Worm (Caenorhabditis elegans) whole organism, L4 larva: ENCODE results near the gene fbxa-54.

Experiments used
- D1046.2 ChIP-seq: fragments of 200-800 bp; sonication (Bioruptor generic); IDR thresholded peaks from 2 replicates; pipeline ENCODE4 v1.3.6; 2022; ENCODE audit warnings: missing genetic modification characterization, missing compliant biosample characterization
- F26F4.8 ChIP-seq: fragments of 200-800 bp; sonication (Bioruptor generic); conservative IDR thresholded peaks from 2 replicates; pipeline ENCODE4 v1.3.6; 2022; ENCODE audit warnings: missing genetic modification characterization, missing compliant biosample characterization
- F49E8.2 ChIP-seq: sonication (generic microtip); optimal IDR thresholded peaks from 2 replicates; lab custom pipeline; 2016; ENCODE audit warnings: missing compliant biosample characterization, mild to moderate bottlenecking, missing genetic modification characterization, borderline replicate concordance
- R02D3.7 ChIP-seq: fragments of 150-350 bp; sonication (generic microtip); optimal IDR thresholded peaks from 3 replicates; lab custom pipeline; 2014; ENCODE audit warnings: missing biosample characterization, missing genetic modification characterization
- T20F7.1 ChIP-seq: fragments of 200-800 bp; sonication (Bioruptor generic); optimal IDR thresholded peaks from 2 replicates; lab custom pipeline; 2018; ENCODE audit warnings: mild to moderate bottlenecking, missing genetic modification characterization, missing compliant biosample characterization
- Y105C5A.15 ChIP-seq: fragments of 200-800 bp; sonication (Bioruptor generic); IDR thresholded peaks from 2 replicates; pipeline ENCODE4 v1.3.6; 2022; ENCODE audit warnings: missing genetic modification characterization, missing compliant biosample characterization
- Y48G9A.11 ChIP-seq: fragments of 200-800 bp; sonication (Bioruptor generic); IDR thresholded peaks from 2 replicates; pipeline ENCODE4 v1.3.6; 2022; ENCODE audit warnings: missing genetic modification reagents, missing genetic modification characterization, missing compliant biosample characterization
- ZK546.5 ChIP-seq, 2 experiments: sonication (generic microtip); optimal IDR thresholded peaks; 2 replicates each; lab custom pipeline; 2017; ENCODE audit warnings: missing biosample characterization in 2 of 2, missing genetic modification characterization in 2 of 2
- aly-2 ChIP-seq: sonication (generic microtip); optimal IDR thresholded peaks from 2 replicates; lab custom pipeline; 2018; ENCODE audit warnings: missing biosample characterization, missing genetic modification characterization
- arid-1 ChIP-seq: fragments of 200-800 bp; sonication (Bioruptor generic); conservative IDR thresholded peaks from 2 replicates; pipeline ENCODE4 v1.3.6; 2022; ENCODE audit warnings: missing genetic modification reagents, missing genetic modification characterization, missing compliant biosample characterization
- ceh-44 ChIP-seq: fragments of 200-800 bp; sonication (Bioruptor generic); IDR thresholded peaks from 2 replicates; pipeline ENCODE4 v1.3.6; 2022; ENCODE audit warnings: missing genetic modification reagents, missing genetic modification characterization, missing compliant biosample characterization
- ces-1 ChIP-seq: fragments of 150-350 bp; sonication (generic microtip); optimal IDR thresholded peaks from 4 replicates; lab custom pipeline; 2014; ENCODE audit warnings: missing biosample characterization, missing genetic modification reagents, missing genetic modification characterization
- daf-12 ChIP-seq: fragments of 150-350 bp; optimal IDR thresholded peaks from 2 replicates; lab custom pipeline; 2014; ENCODE audit warnings: missing biosample characterization, missing genetic modification reagents, missing genetic modification characterization
- daf-19 ChIP-seq: fragments of 200-800 bp; sonication (Bioruptor generic); conservative IDR thresholded peaks from 2 replicates; pipeline ENCODE4 v1.3.6; 2022; ENCODE audit warnings: missing genetic modification characterization, missing compliant biosample characterization
- dmd-6 ChIP-seq: fragments of 200-800 bp; sonication (Bioruptor generic); IDR thresholded peaks from 2 replicates; pipeline ENCODE4 v1.3.6; 2022; ENCODE audit warnings: missing genetic modification reagents, missing genetic modification characterization, missing compliant biosample characterization
- dmd-9 ChIP-seq: fragments of 200-800 bp; sonication (Bioruptor generic); IDR thresholded peaks from 2 replicates; pipeline ENCODE4 v1.3.6; 2022; ENCODE audit warnings: missing genetic modification reagents, missing genetic modification characterization, missing compliant biosample characterization
- duxl-1 ChIP-seq: sonication (generic microtip); optimal IDR thresholded peaks from 2 replicates; lab custom pipeline; 2016; ENCODE audit warnings: mild to moderate bottlenecking, missing genetic modification characterization, moderate library complexity, missing compliant biosample characterization; ENCODE audit not compliant: poor library complexity
- dve-1 ChIP-seq: sonication (generic microtip); optimal IDR thresholded peaks from 2 replicates; lab custom pipeline; 2017; ENCODE audit warnings: antibody characterized with exemption, mild to moderate bottlenecking, missing genetic modification characterization, missing compliant biosample characterization; ENCODE audit not compliant: insufficient read depth
- egl-27 ChIP-seq: sonication (generic microtip); optimal IDR thresholded peaks from 3 replicates; lab custom pipeline; 2017; ENCODE audit warnings: missing biosample characterization, missing genetic modification reagents, missing genetic modification characterization
- fkh-10 ChIP-seq: fragments of 150-350 bp; optimal IDR thresholded peaks from 2 replicates; lab custom pipeline; 2014; ENCODE audit warnings: missing biosample characterization, missing genetic modification reagents, missing genetic modification characterization
- hif-1 ChIP-seq, 2 experiments: sonication (generic microtip); optimal IDR thresholded peaks; 2 replicates each; lab custom pipeline; 2016 to 2017; ENCODE audit warnings: missing compliant biosample characterization in 2 of 2, missing genetic modification characterization in 2 of 2, missing genetic modification reagents in 2 of 2, missing genotype in 2 of 2, mild to moderate bottlenecking in 1 of 2
- hlh-11 ChIP-seq: fragments of 200-800 bp; sonication (Bioruptor generic); optimal IDR thresholded peaks from 2 replicates; lab custom pipeline; 2018; ENCODE audit warnings: mild to moderate bottlenecking, missing genetic modification characterization, missing compliant biosample characterization
- hlh-30 ChIP-seq: sonication (generic microtip); optimal IDR thresholded peaks from 2 replicates; lab custom pipeline; 2017; ENCODE audit warnings: antibody characterized with exemption, mild to moderate bottlenecking, missing genetic modification characterization, missing compliant biosample characterization; ENCODE audit not compliant: insufficient read depth
- hmg-1.1 ChIP-seq: fragments of 200-800 bp; sonication (Bioruptor generic); IDR thresholded peaks from 2 replicates; pipeline ENCODE4 v1.3.6; 2022; ENCODE audit warnings: missing genetic modification reagents, missing genetic modification characterization, missing compliant biosample characterization
- jun-1 ChIP-seq: fragments of 150-350 bp; optimal IDR thresholded peaks from 2 replicates; lab custom pipeline; 2014; ENCODE audit warnings: missing biosample characterization, missing genetic modification reagents, missing genetic modification characterization
- lin-13 ChIP-seq: fragments of 150-350 bp; optimal IDR thresholded peaks from 2 replicates; lab custom pipeline; 2014; ENCODE audit warnings: missing biosample characterization, missing genetic modification reagents, missing genetic modification characterization
- lin-29 ChIP-seq: fragments of 200-800 bp; sonication (Bioruptor generic); IDR thresholded peaks from 2 replicates; pipeline ENCODE4 v1.3.6; 2022; ENCODE audit warnings: missing genetic modification reagents, missing genetic modification characterization, missing compliant biosample characterization
- lin-38 ChIP-seq: fragments of 200-800 bp; sonication (Bioruptor generic); IDR thresholded peaks from 2 replicates; pipeline ENCODE4 v1.3.6; 2022; ENCODE audit warnings: missing genetic modification reagents, missing genetic modification characterization, missing compliant biosample characterization
- lir-3 ChIP-seq: sonication (generic microtip); optimal IDR thresholded peaks from 2 replicates; lab custom pipeline; 2016; ENCODE audit warnings: mild to moderate bottlenecking, missing genetic modification characterization, missing compliant biosample characterization
- madf-5 ChIP-seq, 2 experiments: fragments of 200-800 bp; sonication (Bioruptor generic); IDR thresholded peaks; 2 replicates each; pipeline ENCODE4 v1.3.6; 2022; ENCODE audit warnings: missing compliant biosample characterization in 2 of 2, missing genetic modification characterization in 2 of 2
- nhr-111 ChIP-seq: fragments of 200-800 bp; sonication (Bioruptor generic); optimal IDR thresholded peaks from 2 replicates; lab custom pipeline; 2018; ENCODE audit warnings: mild to moderate bottlenecking, missing genetic modification characterization, missing compliant biosample characterization
- nhr-237 ChIP-seq: sonication (generic microtip); optimal IDR thresholded peaks from 2 replicates; lab custom pipeline; 2017; ENCODE audit warnings: missing biosample characterization, missing genetic modification characterization
- nhr-25 ChIP-seq: sonication (generic microtip); optimal IDR thresholded peaks from 2 replicates; lab custom pipeline; 2017; ENCODE audit warnings: missing genetic modification characterization, mild to moderate bottlenecking, missing compliant biosample characterization, antibody characterized with exemption, moderate library complexity, borderline replicate concordance; ENCODE audit not compliant: insufficient read depth
- nhr-28 ChIP-seq: fragments of 150-350 bp; optimal IDR thresholded peaks from 2 replicates; lab custom pipeline; 2014; ENCODE audit warnings: missing biosample characterization, missing genetic modification characterization
- nhr-76 ChIP-seq: fragments of 150-350 bp; optimal IDR thresholded peaks from 2 replicates; lab custom pipeline; 2014; ENCODE audit warnings: missing biosample characterization, missing genetic modification characterization
- nhr-77 ChIP-seq: fragments of 150-350 bp; optimal IDR thresholded peaks from 2 replicates; lab custom pipeline; 2014; ENCODE audit warnings: missing biosample characterization, missing genetic modification characterization
- pha-4 ChIP-seq, 2 experiments: fragments of 150-350 bp in 1 of 2; fragments of 200-800 bp in 1 of 2; sonication (Bioruptor generic) in 1 of 2; IDR thresholded peaks in 1 of 2; optimal IDR thresholded peaks in 1 of 2; 2 replicates each; pipeline versions ENCODE4 v1.3.6 to Lab custom; 2014 to 2022; ENCODE audit warnings: missing genetic modification characterization in 2 of 2, missing genetic modification reagents in 2 of 2, missing biosample characterization in 1 of 2, missing compliant biosample characterization in 1 of 2
- php-3 ChIP-seq: fragments of 200-800 bp; sonication (Bioruptor generic); IDR thresholded peaks from 2 replicates; pipeline ENCODE4 v1.3.6; 2022; ENCODE audit warnings: missing genetic modification reagents, missing genetic modification characterization, missing compliant biosample characterization
- pqm-1 ChIP-seq: sonication (generic microtip); optimal IDR thresholded peaks from 2 replicates; lab custom pipeline; 2017; ENCODE audit warnings: missing biosample characterization, missing genetic modification characterization
- saeg-2 ChIP-seq: fragments of 200-800 bp; sonication (Bioruptor generic); IDR thresholded peaks from 2 replicates; pipeline ENCODE4 v1.3.6; 2022; ENCODE audit warnings: missing genetic modification reagents, missing genetic modification characterization, missing compliant biosample characterization
- set-16 ChIP-seq: fragments of 200-800 bp; sonication (Bioruptor generic); IDR thresholded peaks from 2 replicates; pipeline ENCODE4 v1.3.6; 2022; ENCODE audit warnings: missing genetic modification reagents, missing genetic modification characterization, missing compliant biosample characterization
- snpc-1.2 ChIP-seq: fragments of 200-800 bp; sonication (Bioruptor generic); IDR thresholded peaks from 2 replicates; pipeline ENCODE4 v1.3.6; 2022; ENCODE audit warnings: missing genetic modification reagents, missing genetic modification characterization, missing compliant biosample characterization
- snpc-4 ChIP-seq: fragments of 150-350 bp; optimal IDR thresholded peaks from 2 replicates; lab custom pipeline; 2014; ENCODE audit warnings: missing biosample characterization, missing genetic modification characterization
- tra-1 ChIP-seq: fragments of 200-800 bp; sonication (Bioruptor generic); IDR thresholded peaks from 2 replicates; pipeline ENCODE4 v1.3.6; 2022; ENCODE audit warnings: missing genetic modification reagents, missing genetic modification characterization, missing compliant biosample characterization
- unc-130 ChIP-seq: sonication (generic microtip); optimal IDR thresholded peaks from 2 replicates; lab custom pipeline; 2016; ENCODE audit warnings: missing genetic modification reagents, missing genetic modification characterization, missing compliant biosample characterization
- zip-2 ChIP-seq: fragments of 150-350 bp; optimal IDR thresholded peaks from 2 replicates; lab custom pipeline; 2014; ENCODE audit warnings: missing biosample characterization, missing genetic modification characterization

Gene fbxa-54

DNA sequence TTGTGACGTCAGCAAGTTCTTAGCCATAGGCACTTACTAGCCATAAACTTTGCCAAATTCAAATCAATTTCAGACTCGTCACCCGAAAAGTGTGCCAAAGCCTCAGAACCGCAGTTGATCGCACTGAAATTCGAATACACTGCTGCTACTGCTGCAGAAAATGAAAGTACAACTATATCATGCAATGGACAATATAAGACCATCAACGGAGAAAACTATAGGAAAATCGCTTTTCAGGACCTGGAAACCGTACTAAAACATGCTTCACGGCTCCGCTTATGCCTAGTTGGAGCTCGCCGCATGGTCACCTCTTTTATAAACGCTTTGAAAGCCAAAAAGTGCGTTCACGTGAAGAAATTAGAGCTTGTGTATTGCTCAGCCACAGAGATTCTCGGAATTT, 17.6 kb upstream of the fbxa-54 start, which contains the start of gene fbxa-22:
fbxa-22 (plus strand) TSS at position 301 of the 400 bp plus-strand sequence.
- TF ChIP-seq hlh-11 (no peak), duxl-1 (no peak), daf-12 (tag; lab: Kevin White, UChicago) (no peak), madf-5 (GFP tag; IDR thresholded peaks at IDR 0.05; lab: Robert Waterston, UW) (no peak), snpc-1.2 (GFP tag; lab: Robert Waterston, UW) (no peak), saeg-2 (GFP tag; lab: Robert Waterston, UW) (no peak), hif-1 (tag; optimal IDR thresholded peaks at IDR 0.05; lab: Kevin White, UChicago) (no peak), nhr-76 (tag; lab: Kevin White, UChicago) (no peak), nhr-25 (tag; lab: Kevin White, UChicago) (no peak)

DNA sequence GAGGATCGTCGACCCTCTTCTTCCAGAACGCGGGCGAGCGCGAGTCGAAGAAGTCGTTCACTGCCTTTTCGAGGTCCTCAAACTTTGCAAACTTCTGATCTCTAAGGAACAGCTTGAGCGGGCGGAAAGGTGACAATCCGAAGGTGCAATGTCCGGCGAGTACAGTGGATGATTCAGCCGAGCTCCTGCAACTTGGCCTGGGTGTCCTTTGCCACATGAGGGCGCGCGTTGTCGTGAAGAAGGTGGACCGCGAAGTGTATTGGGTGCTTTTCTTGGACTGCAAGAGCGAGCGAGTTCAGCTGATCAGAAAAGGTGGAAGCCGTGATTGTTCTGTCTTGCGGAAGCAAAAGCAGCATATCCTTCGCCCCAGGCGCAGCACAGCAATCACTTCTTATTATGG, 14.2 kb upstream of the fbxa-54 start:
- no peak for TF ChIP-seq snpc-4 (tag; lab: Kevin White, UChicago)
- peak; percentile 70 for TF ChIP-seq set-16 (GFP tag; lab: Robert Waterston, UW)

DNA sequence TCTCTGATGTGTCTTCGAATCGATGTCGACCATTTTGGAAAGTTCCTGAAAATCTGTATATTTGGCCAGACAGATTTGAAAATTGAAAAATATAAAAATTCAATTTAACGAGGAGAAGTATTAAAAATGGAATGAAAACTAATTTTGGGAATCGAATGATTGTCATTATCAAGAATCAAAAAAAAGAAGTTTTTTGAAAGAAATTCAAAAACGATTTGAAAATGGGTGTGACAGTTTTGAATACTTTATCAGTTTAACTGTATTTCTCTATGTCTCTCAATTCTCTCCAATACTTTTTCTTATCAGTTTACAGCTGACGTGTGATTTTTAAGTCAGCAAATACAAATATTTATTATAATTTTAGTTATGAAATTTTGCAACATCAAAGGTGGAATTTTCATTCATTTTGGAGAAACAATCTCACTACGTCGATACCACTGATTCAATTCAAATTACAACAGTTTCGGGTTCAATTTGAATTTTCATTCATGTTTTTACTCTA, 12.7 kb upstream of the fbxa-54 start, which contains the start of gene fbxa-59:
fbxa-59 (minus strand) TSS at position 51 of the 502 bp plus-strand sequence.
- TF ChIP-seq aly-2 (tag; lab: Kevin White, UChicago) (no peak), daf-19 (GFP tag; lab: Robert Waterston, UW) (no peak), ceh-44 (GFP tag; lab: Robert Waterston, UW) (no peak), F49E8.2 (no peak), arid-1 (GFP tag; lab: Robert Waterston, UW) (no peak), egl-27 (tag; lab: Kevin White, UChicago) (no peak), snpc-1.2 (GFP tag; lab: Robert Waterston, UW) (no peak), dmd-9 (GFP tag; lab: Robert Waterston, UW) (no peak), D1046.2 (GFP tag; lab: Robert Waterston, UW) (no peak), fkh-10 (GFP tag; lab: Kevin White, UChicago) (no peak), madf-5 (GFP tag; IDR thresholded peaks at IDR 0.05; lab: Robert Waterston, UW) (no peak), F26F4.8 (GFP tag; lab: Robert Waterston, UW) (no peak), dmd-6 (GFP tag; lab: Robert Waterston, UW) (peak; percentile 75), Y48G9A.11 (GFP tag; lab: Robert Waterston, UW) (no peak), duxl-1 (no peak), hlh-11 (peak; percentile 66), pqm-1 (tag; lab: Kevin White, UChicago) (peak; percentile 60), T20F7.1 (GFP tag; lab: Kevin White, UChicago) (no peak), tra-1 (GFP tag; lab: Robert Waterston, UW) (no peak), R02D3.7 (no peak), hmg-1.1 (GFP tag; lab: Robert Waterston, UW) (no peak), lin-29 (GFP tag; lab: Robert Waterston, UW) (no peak), hlh-30 (peak; percentile 16), nhr-237 (tag; lab: Kevin White, UChicago) (no peak), ZK546.5 (tag; optimal IDR thresholded peaks at IDR 0.05; lab: Kevin White, UChicago) (no peak), dve-1 (tag; lab: Kevin White, UChicago) (peak; percentile 71), nhr-28 (tag; lab: Kevin White, UChicago) (peak; percentile 39), unc-130 (GFP tag; lab: Kevin White, UChicago) (no peak), lir-3 (tag; lab: Kevin White, UChicago) (no peak), lin-38 (GFP tag; lab: Robert Waterston, UW) (0 out of 2 replicates have a peak, but pooled peaks have one; percentile 10), nhr-77 (peak; percentile 27), pha-4 (GFP tag; IDR thresholded peaks at IDR 0.05; lab: Robert Waterston, UW) (no peak), pha-4 (tag; optimal IDR thresholded peaks at IDR 0.05; lab: Kevin White, UChicago) (no peak), Y105C5A.15 (GFP tag; lab: Robert Waterston, UW) (no peak), php-3 (peak; percentile 26; the same call in 1 of the 2 replicates), nhr-111 (GFP tag; lab: Kevin White, UChicago) (no peak), lin-13 (no peak), zip-2 (tag; lab: Kevin White, UChicago) (peak; percentile 10), jun-1 (tag; lab: Kevin White, UChicago) (no peak), ces-1 (GFP tag; lab: Kevin White, UChicago) (no peak)
